Fruit fly (Drosophila melanogaster): ENCODE results near the gene Gyc32E.

Gene Gyc32E

DNA sequence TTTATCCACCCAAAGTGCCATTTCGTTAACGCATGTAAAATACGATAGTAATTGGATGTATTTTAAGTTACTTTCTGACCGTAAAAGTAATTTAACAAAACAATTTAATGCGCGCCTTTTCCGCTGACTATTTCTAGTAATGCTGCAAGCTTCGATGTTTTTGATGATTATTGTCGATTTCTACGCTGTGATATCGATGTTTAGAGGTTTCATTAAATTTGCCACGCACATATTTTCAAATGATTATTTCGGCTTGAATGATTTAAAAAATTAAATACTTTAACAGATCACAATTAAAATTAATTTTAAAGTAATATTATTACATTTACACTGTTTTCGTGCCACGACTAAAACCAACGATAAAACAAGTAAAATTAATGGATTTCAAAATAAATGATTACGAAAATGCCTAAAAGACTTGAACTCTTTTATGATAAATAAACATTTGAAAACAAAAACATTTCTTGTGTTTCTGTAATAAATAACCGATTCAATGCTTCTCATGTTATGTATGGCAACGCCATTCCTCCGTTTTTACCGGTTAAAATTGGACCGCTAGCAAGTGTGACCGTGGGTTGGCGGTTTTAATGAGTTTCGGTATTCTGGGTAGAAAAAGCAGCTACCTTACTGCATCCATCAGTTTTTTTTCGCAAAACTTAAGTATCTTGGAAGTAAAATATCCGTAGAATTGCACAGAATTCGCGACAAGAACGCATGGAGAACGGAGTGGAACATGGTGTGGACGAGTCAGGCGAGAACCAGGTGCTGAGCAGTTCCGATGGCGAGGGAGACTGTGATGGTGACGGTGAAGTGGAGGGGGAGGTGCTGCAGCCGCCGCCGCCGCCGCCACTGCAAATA lies 18.5 kb downstream of the Gyc32E start, which contains the start of the genes RfC38 and CG4751 (continued):
- TF ChIP-seq CG2120 (GFP tag; optimal IDR thresholded peaks at IDR 0.05) (peak; percentile 32), lbe (GFP tag; optimal IDR thresholded peaks at IDR 0.05) (no peak), rib (GFP tag; IDR thresholded peaks at IDR 0.05) (0 out of 2 replicates have a peak, but pooled peaks have one; percentile 22), CG10321 (GFP tag; IDR thresholded peaks at IDR 0.05) (no peak), Sry-β (GFP tag; optimal IDR thresholded peaks at IDR 0.05) (peak; percentile 5), CG9727 (GFP tag; optimal IDR thresholded peaks at IDR 0.05) (peak; percentile 3), dpn (GFP tag; optimal IDR thresholded peaks at IDR 0.05) (peak in 1 of 2 experiments; percentile 22)

DNA sequence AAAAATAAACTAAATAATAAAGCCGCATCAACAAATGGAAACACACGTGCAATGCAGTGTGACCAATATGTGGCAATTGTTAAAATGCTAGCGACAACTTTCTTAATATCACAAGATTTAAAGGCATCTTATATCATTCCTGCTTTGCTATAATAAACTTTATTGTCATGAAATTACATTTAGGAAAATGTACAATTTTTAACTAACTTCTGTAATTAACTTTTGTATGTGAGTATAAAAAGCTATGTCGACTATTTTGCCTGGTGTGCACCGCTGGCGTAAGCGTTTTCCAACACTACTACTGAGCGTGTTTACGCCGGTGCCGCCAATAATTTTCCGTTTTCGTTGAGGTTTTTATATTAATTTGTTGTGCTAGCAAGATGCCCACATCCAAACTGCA lies 25.4 kb downstream of the Gyc32E start, which contains the start of the genes Csl4 and Nup160:
Gene Csl4 (minus strand): TSS at position 69 of the 400 bp plus-strand sequence.
Gene Nup160 (plus strand): TSS at position 279 of the 400 bp plus-strand sequence.
- TF ChIP-seq CG12391 (tag; optimal IDR thresholded peaks at IDR 0.05): peak; percentile 83
- peak; percentile 74 for TF ChIP-seq caup (GFP tag; optimal IDR thresholded peaks at IDR 0.05; ENCODE audit: severe bottlenecking)
- no peak for TF ChIP-seq eve (GFP tag; optimal IDR thresholded peaks at IDR 0.05)
- TF ChIP-seq PHDP (tag; optimal IDR thresholded peaks at IDR 0.05): peak; percentile 75
- TF ChIP-seq Jarid2 (GFP tag; optimal IDR thresholded peaks at IDR 0.05): no peak
- TF ChIP-seq Max (GFP tag; optimal IDR thresholded peaks at IDR 0.05): peak; percentile 96
- peak; percentile 69 for TF ChIP-seq CG12942 (GFP tag; optimal IDR thresholded peaks at IDR 0.05)
- peak; percentile 68 for TF ChIP-seq tup (GFP tag; optimal IDR thresholded peaks at IDR 0.05)
- TF ChIP-seq CG18764 (GFP tag; optimal IDR thresholded peaks at IDR 0.05): peak; percentile 73
- peak; percentile 88 for TF ChIP-seq Chrac-16 (GFP tag; optimal IDR thresholded peaks at IDR 0.05)
- peak; percentile 41 for TF ChIP-seq cwo (GFP tag; optimal IDR thresholded peaks at IDR 0.05)
- TF ChIP-seq cas (GFP tag; IDR thresholded peaks at IDR 0.05): peak; percentile 33; the same call in 1 of the 2 replicates
- TF ChIP-seq sens-2 (GFP tag; IDR thresholded peaks at IDR 0.05): no peak
- TF ChIP-seq Opbp (GFP tag; IDR thresholded peaks at IDR 0.05; ENCODE audit: partially characterized antibody): peak; percentile 52; the same call in 2 of the 3 replicates
- TF ChIP-seq CG30431 (GFP tag; optimal IDR thresholded peaks at IDR 0.05): peak; percentile 20
- no peak for TF ChIP-seq CG4707 (GFP tag; optimal IDR thresholded peaks at IDR 0.05)
- TF ChIP-seq disco-r (GFP tag; optimal IDR thresholded peaks at IDR 0.05): peak; percentile 55
- no peak for TF ChIP-seq tll (GFP tag; optimal IDR thresholded peaks at IDR 0.05)
- peak; percentile 93 for TF ChIP-seq CG2120 (GFP tag; optimal IDR thresholded peaks at IDR 0.05)
- peak; percentile 79 for TF ChIP-seq eyg (GFP tag; optimal IDR thresholded peaks at IDR 0.05)
- no peak for TF ChIP-seq CG16813 (GFP tag; IDR thresholded peaks at IDR 0.05; ENCODE audit: partially characterized antibody)
- peak; percentile 92 for TF ChIP-seq gro (GFP tag; optimal IDR thresholded peaks at IDR 0.05)
- peak; percentile 98 for TF ChIP-seq sens (GFP tag)
- TF ChIP-seq Vsx1 (GFP tag; optimal IDR thresholded peaks at IDR 0.05): no peak
- peak; percentile 36 for TF ChIP-seq Scr (GFP tag; IDR thresholded peaks at IDR 0.05; ENCODE audit: partially characterized antibody)
- peak; percentile 64 for TF ChIP-seq CG17829 (tag; optimal IDR thresholded peaks at IDR 0.05)
- TF ChIP-seq CG1603 (tag; optimal IDR thresholded peaks at IDR 0.05): peak; percentile 74
- peak; percentile 81 for TF ChIP-seq Ets97D (GFP tag; optimal IDR thresholded peaks at IDR 0.05)
- no peak for TF ChIP-seq Hand (GFP tag; optimal IDR thresholded peaks at IDR 0.05)
- TF ChIP-seq dmrt11E (tag; optimal IDR thresholded peaks at IDR 0.05): peak; percentile 64
- TF ChIP-seq CG12155 (GFP tag; optimal IDR thresholded peaks at IDR 0.05): peak; percentile 75
- TF ChIP-seq croc (GFP tag; conservative IDR thresholded peaks at IDR 0.05): peak; percentile 20; the same call in 1 of the 3 replicates
- peak; percentile 65 for TF ChIP-seq Abd-B (GFP tag; optimal IDR thresholded peaks at IDR 0.05)
- no peak for TF ChIP-seq CG2129 (GFP tag; IDR thresholded peaks at IDR 0.05; ENCODE audit: partially characterized antibody)
- peak; percentile 73 for TF ChIP-seq CG6689 (GFP tag; IDR thresholded peaks at IDR 0.05)
- peak; percentile 38 for TF ChIP-seq Sry-β (GFP tag; optimal IDR thresholded peaks at IDR 0.05)
- peak; percentile 15; the same call in 1 of the 3 replicates for TF ChIP-seq knrl (GFP tag; IDR thresholded peaks at IDR 0.05; ENCODE audit: partially characterized antibody)
- peak; percentile 86 for TF ChIP-seq ems (GFP tag; optimal IDR thresholded peaks at IDR 0.05)
- peak; percentile 74 for TF ChIP-seq Ptx1 (GFP tag; IDR thresholded peaks at IDR 0.05)
- peak; percentile 74 for TF ChIP-seq tgo (GFP tag; IDR thresholded peaks at IDR 0.05)

Measured in whole organism, embryonic.